Fruit fly (Drosophila melanogaster) whole organism, embryonic: Measurements from ENCODE around the gene bin.

Source experiments
- Abd-B ChIP-seq: fragments of 200-800 bp; sonication (Bioruptor generic); optimal IDR thresholded peaks from 2 replicates; lab custom pipeline; 2018; ENCODE audit warnings: missing biosample characterization, mild to moderate bottlenecking, missing genetic modification characterization, moderate library complexity
- CG10209 ChIP-seq: fragments of 200-800 bp; sonication (Bioruptor generic); optimal IDR thresholded peaks from 3 replicates; lab custom pipeline; 2017; ENCODE audit warnings: missing biosample characterization, mild to moderate bottlenecking, missing genetic modification characterization, missing genetic modification reagents
- CG11696 ChIP-seq: fragments of 200-800 bp; sonication (Bioruptor generic); IDR thresholded peaks from 2 replicates; pipeline ENCODE4 v1.3.6; 2022; ENCODE audit warnings: missing biosample characterization, missing genetic modification characterization
- CG11723 ChIP-seq: fragments of 200-800 bp; sonication (Bioruptor generic); optimal IDR thresholded peaks from 2 replicates; lab custom pipeline; 2017; ENCODE audit warnings: missing biosample characterization, mild to moderate bottlenecking, missing genetic modification characterization
- CG13894 ChIP-seq: fragments of 200-800 bp; sonication (Bioruptor generic); optimal IDR thresholded peaks from 3 replicates; lab custom pipeline; 2018; ENCODE audit warnings: missing biosample characterization, mild to moderate bottlenecking, missing genetic modification characterization, moderate library complexity
- CG14667 ChIP-seq: fragments of 200-800 bp; sonication (Bioruptor generic); IDR thresholded peaks from 2 replicates; pipeline ENCODE4 v1.3.6; 2022; ENCODE audit warnings: missing biosample characterization, missing genetic modification characterization
- CG14965 ChIP-seq: fragments of 200-800 bp; sonication (Bioruptor generic); optimal IDR thresholded peaks from 2 replicates; lab custom pipeline; 2016; ENCODE audit warnings: missing biosample characterization, missing genetic modification characterization, borderline replicate concordance
- CG1602 ChIP-seq: fragments of 200-800 bp; sonication (Bioruptor generic); optimal IDR thresholded peaks from 3 replicates; lab custom pipeline; 2016; ENCODE audit warnings: missing biosample characterization, missing genetic modification characterization
- CG17829 ChIP-seq: fragments of 200-800 bp; optimal IDR thresholded peaks from 2 replicates; lab custom pipeline; 2019; ENCODE audit warnings: missing biosample characterization, mild to moderate bottlenecking, missing genetic modification characterization, moderate library complexity
- CG1792 ChIP-seq: fragments of 200-800 bp; sonication (Bioruptor generic); optimal IDR thresholded peaks from 2 replicates; lab custom pipeline; 2016; ENCODE audit warnings: missing biosample characterization, missing genetic modification characterization
- CG18476 ChIP-seq: fragments of 200-800 bp; sonication (Bioruptor generic); optimal IDR thresholded peaks from 2 replicates; lab custom pipeline; 2016; ENCODE audit warnings: missing biosample characterization, mild to moderate bottlenecking, missing genetic modification characterization
- CG2678 ChIP-seq: fragments of 200-800 bp; sonication (Bioruptor generic); optimal IDR thresholded peaks from 3 replicates; lab custom pipeline; 2019; ENCODE audit warnings: missing biosample characterization, mild to moderate bottlenecking, missing genetic modification characterization, moderate library complexity
- CG3407 ChIP-seq: fragments of 200-800 bp; sonication (Bioruptor generic); optimal IDR thresholded peaks from 2 replicates; lab custom pipeline; 2018; ENCODE audit warnings: missing biosample characterization, mild to moderate bottlenecking, missing genetic modification characterization
- CG42726 ChIP-seq: fragments of 200-800 bp; sonication (Bioruptor generic); IDR thresholded peaks from 2 replicates; pipeline ENCODE4 v1.3.6; 2022; ENCODE audit warnings: missing biosample characterization, missing genetic modification characterization; ENCODE audit not compliant: partially characterized antibody
- CG4617 ChIP-seq: fragments of 200-800 bp; sonication (Bioruptor generic); optimal IDR thresholded peaks from 3 replicates; lab custom pipeline; 2016; ENCODE audit warnings: missing biosample characterization, missing genetic modification characterization, borderline replicate concordance
- CG5953 ChIP-seq: fragments of 200-800 bp; sonication (Bioruptor generic); IDR thresholded peaks from 2 replicates; pipeline ENCODE4 v1.3.6; 2022; ENCODE audit warnings: missing biosample characterization, missing genetic modification characterization
- CG6791 ChIP-seq: fragments of 200-800 bp; sonication (Bioruptor generic); IDR thresholded peaks from 3 replicates; pipeline ENCODE4 v1.3.6; 2022; ENCODE audit warnings: missing biosample characterization, missing genetic modification characterization; ENCODE audit not compliant: partially characterized antibody
- CG7357 ChIP-seq: fragments of 200-800 bp; sonication (Bioruptor generic); IDR thresholded peaks from 3 replicates; pipeline ENCODE4 v1.3.6; 2022; ENCODE audit warnings: missing biosample characterization, missing genetic modification characterization
- CG7839 ChIP-seq: fragments of 200-800 bp; sonication (Bioruptor generic); optimal IDR thresholded peaks from 3 replicates; lab custom pipeline; 2018; ENCODE audit warnings: missing biosample characterization, mild to moderate bottlenecking, missing genetic modification characterization, moderate library complexity
- CG7963 ChIP-seq: fragments of 200-800 bp; sonication (Bioruptor generic); IDR thresholded peaks from 3 replicates; pipeline ENCODE4 v1.3.6; 2022; ENCODE audit warnings: missing biosample characterization, missing genetic modification characterization; ENCODE audit not compliant: partially characterized antibody
- CG7987 ChIP-seq: fragments of 200-800 bp; sonication (Bioruptor generic); optimal IDR thresholded peaks from 2 replicates; lab custom pipeline; 2018; ENCODE audit warnings: missing biosample characterization, mild to moderate bottlenecking, missing genetic modification characterization, moderate library complexity
- CG8944 ChIP-seq: fragments of 200-800 bp; sonication (Bioruptor generic); optimal IDR thresholded peaks from 3 replicates; lab custom pipeline; 2016; ENCODE audit warnings: missing biosample characterization, missing genetic modification characterization
- Dad ChIP-seq: fragments of 200-800 bp; sonication (Bioruptor generic); optimal IDR thresholded peaks from 3 replicates; lab custom pipeline; 2016; ENCODE audit warnings: missing biosample characterization, missing genetic modification characterization
- Doc3 ChIP-seq: fragments of 200-800 bp; sonication (Bioruptor generic); IDR thresholded peaks from 3 replicates; pipeline ENCODE4 v1.3.6; 2022; ENCODE audit warnings: missing biosample characterization, missing genetic modification characterization; ENCODE audit not compliant: partially characterized antibody
- Drgx ChIP-seq: fragments of 200-800 bp; sonication (Bioruptor generic); IDR thresholded peaks from 2 replicates; pipeline ENCODE4 v1.3.6; 2022; ENCODE audit warnings: missing biosample characterization, missing genetic modification characterization
- E2f2 ChIP-seq: fragments of 200-800 bp; sonication (Bioruptor generic); IDR thresholded peaks from 2 replicates; pipeline ENCODE4 v1.3.6; 2022; ENCODE audit warnings: missing biosample characterization, missing genetic modification characterization
- H15 ChIP-seq: fragments of 200-800 bp; sonication (Bioruptor generic); IDR thresholded peaks from 3 replicates; pipeline ENCODE4 v1.3.6; 2022; ENCODE audit warnings: missing biosample characterization, missing genetic modification characterization
- H2.0 ChIP-seq: fragments of 200-800 bp; sonication (Bioruptor generic); IDR thresholded peaks from 2 replicates; pipeline ENCODE4 v1.3.6; 2022; ENCODE audit warnings: missing biosample characterization, missing genetic modification characterization
- MTF-1 ChIP-seq: fragments of 200-800 bp; sonication (Bioruptor generic); optimal IDR thresholded peaks from 2 replicates; lab custom pipeline; 2018; ENCODE audit warnings: missing biosample characterization, mild to moderate bottlenecking, missing genetic modification characterization, borderline replicate concordance
- Meics ChIP-seq: fragments of 200-800 bp; sonication (Bioruptor generic); optimal IDR thresholded peaks from 2 replicates; lab custom pipeline; 2017; ENCODE audit warnings: missing biosample characterization, mild to moderate bottlenecking, missing genetic modification characterization
- Mes4 ChIP-seq: fragments of 200-800 bp; sonication (Bioruptor generic); optimal IDR thresholded peaks from 2 replicates; lab custom pipeline; 2016; ENCODE audit warnings: missing biosample characterization, missing genetic modification characterization
- NK7.1 ChIP-seq: fragments of 200-800 bp; sonication (Bioruptor generic); optimal IDR thresholded peaks from 3 replicates; lab custom pipeline; 2016; ENCODE audit warnings: missing biosample characterization, missing genetic modification characterization
- NfI ChIP-seq: fragments of 200-800 bp; sonication (Bioruptor generic); optimal IDR thresholded peaks from 3 replicates; lab custom pipeline; 2018; ENCODE audit warnings: missing biosample characterization, mild to moderate bottlenecking, missing genetic modification characterization, moderate library complexity
- YL-1 ChIP-seq: fragments of 200-800 bp; sonication (Bioruptor generic); optimal IDR thresholded peaks from 3 replicates; lab custom pipeline; 2017; ENCODE audit warnings: missing biosample characterization, mild to moderate bottlenecking, missing genetic modification characterization
- az2 ChIP-seq: fragments of 200-800 bp; sonication (Bioruptor generic); optimal IDR thresholded peaks from 3 replicates; lab custom pipeline; 2016; ENCODE audit warnings: missing biosample characterization, missing genetic modification characterization
- crol ChIP-seq: fragments of 200-800 bp; sonication (Bioruptor generic); IDR thresholded peaks from 2 replicates; pipeline ENCODE4 v1.3.6; 2022; ENCODE audit warnings: missing biosample characterization, missing genetic modification characterization
- fd3F ChIP-seq: fragments of 200-800 bp; sonication (Bioruptor generic); optimal IDR thresholded peaks from 2 replicates; lab custom pipeline; 2018; ENCODE audit warnings: missing biosample characterization, mild to moderate bottlenecking, missing genetic modification characterization, moderate library complexity
- lilli ChIP-seq: fragments of 200-800 bp; sonication (Bioruptor generic); optimal IDR thresholded peaks from 3 replicates; lab custom pipeline; 2016; ENCODE audit warnings: missing biosample characterization, missing genetic modification characterization
- maf-S ChIP-seq: fragments of 200-800 bp; sonication (Bioruptor generic); optimal IDR thresholded peaks from 2 replicates; lab custom pipeline; 2016; ENCODE audit warnings: missing biosample characterization, missing genetic modification characterization
- mirr ChIP-seq: fragments of 200-800 bp; sonication (Bioruptor generic); optimal IDR thresholded peaks from 3 replicates; lab custom pipeline; 2018; ENCODE audit warnings: missing biosample characterization, mild to moderate bottlenecking, missing genetic modification characterization
- nerfin-2 ChIP-seq: fragments of 200-800 bp; sonication (Bioruptor generic); IDR thresholded peaks from 2 replicates; pipeline ENCODE4 v1.3.6; 2022; ENCODE audit warnings: missing biosample characterization, missing genetic modification characterization; ENCODE audit not compliant: partially characterized antibody
- pnt ChIP-seq: fragments of 200-800 bp; sonication (Bioruptor generic); optimal IDR thresholded peaks from 3 replicates; lab custom pipeline; 2016; ENCODE audit warnings: missing biosample characterization, missing genetic modification characterization
- ranshi ChIP-seq: fragments of 200-800 bp; sonication (Bioruptor generic); IDR thresholded peaks from 2 replicates; pipeline ENCODE4 v1.3.6; 2022; ENCODE audit warnings: missing biosample characterization, missing genetic modification characterization
- schlank ChIP-seq: fragments of 200-800 bp; sonication (Bioruptor generic); optimal IDR thresholded peaks from 2 replicates; lab custom pipeline; 2018; ENCODE audit warnings: missing biosample characterization, mild to moderate bottlenecking, missing genetic modification characterization
- seq ChIP-seq: fragments of 200-800 bp; sonication (Bioruptor generic); IDR thresholded peaks from 2 replicates; pipeline ENCODE4 v1.3.6; 2022; ENCODE audit warnings: missing biosample characterization, missing genetic modification characterization
- tap ChIP-seq: fragments of 200-800 bp; optimal IDR thresholded peaks from 3 replicates; lab custom pipeline; 2019; ENCODE audit warnings: missing biosample characterization, mild to moderate bottlenecking, missing genetic modification characterization, moderate library complexity
- trh ChIP-seq: fragments of 200-800 bp; sonication (Bioruptor generic); optimal IDR thresholded peaks from 2 replicates; lab custom pipeline; 2016; ENCODE audit warnings: missing biosample characterization, missing genetic modification characterization
- vvl ChIP-seq: fragments of 200-800 bp; sonication (Bioruptor generic); IDR thresholded peaks from 2 replicates; pipeline ENCODE4 v1.3.6; 2022; ENCODE audit warnings: missing biosample characterization, missing genetic modification characterization
- zfh2 ChIP-seq: fragments of 200-800 bp; sonication (Bioruptor generic); optimal IDR thresholded peaks from 2 replicates; lab custom pipeline; 2016; ENCODE audit warnings: missing biosample characterization, missing genetic modification characterization

The bin gene

DNA sequence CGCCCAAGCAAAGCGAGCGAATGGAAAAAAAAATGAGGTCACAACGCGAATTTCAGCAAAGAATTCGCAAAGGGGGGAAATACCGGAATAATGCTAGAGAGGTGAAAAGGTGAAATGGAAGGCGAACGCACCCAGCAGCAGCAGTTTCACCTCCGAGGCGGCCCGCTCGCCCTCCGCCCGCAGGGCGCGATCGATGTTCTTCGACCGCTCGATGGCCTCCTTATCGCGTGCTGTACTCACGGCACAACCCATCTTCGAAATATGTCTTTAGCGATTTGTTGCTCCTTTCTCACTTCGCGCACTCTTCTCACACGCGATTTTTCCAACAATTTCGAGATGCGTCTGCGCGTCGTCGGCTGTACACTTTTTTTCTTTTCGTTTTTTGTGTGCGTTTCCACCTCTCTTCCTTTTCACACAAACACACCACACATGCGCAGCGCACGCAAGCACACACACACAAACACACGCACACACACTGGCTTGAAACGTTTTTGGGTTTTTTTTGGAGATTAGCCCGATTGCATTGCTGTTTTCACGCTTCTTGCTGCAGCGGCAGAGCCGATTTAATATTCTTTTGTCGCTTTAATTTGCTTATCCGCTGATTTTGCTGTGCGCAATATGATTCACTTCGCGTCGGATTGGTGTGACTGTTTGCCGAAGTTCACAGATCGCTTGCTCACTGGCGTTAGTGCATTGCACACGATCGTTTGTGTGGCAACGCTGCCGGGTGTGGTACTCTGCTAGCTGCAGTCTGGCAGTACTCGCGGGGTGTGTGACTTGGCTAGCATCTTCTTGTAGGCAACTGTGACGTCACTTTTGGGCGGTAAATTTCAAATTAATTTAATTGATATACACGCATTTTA, 10.8 kb upstream of the bin start, which contains the start of gene Galphai (continued):
- no peak for TF ChIP-seq CG7963
- no peak for TF ChIP-seq nerfin-2 (GFP tag; lab: Robert Waterston, UW)
- peak; percentile 75 for TF ChIP-seq vvl (GFP tag; lab: Robert Waterston, UW)
- TF ChIP-seq Doc3: no peak
- TF ChIP-seq CG10209 (GFP tag; lab: Kevin White, UChicago): no peak
- TF ChIP-seq zfh2 (GFP tag; lab: Kevin White, UChicago): peak; percentile 58
- no peak for TF ChIP-seq CG18476 (GFP tag; lab: Kevin White, UChicago)
- peak; percentile 68; the same call in 1 of the 2 replicates for TF ChIP-seq crol
- peak; percentile 14 for TF ChIP-seq NK7.1
- TF ChIP-seq CG14965 (GFP tag; lab: Kevin White, UChicago): no peak
- peak; percentile 24 for TF ChIP-seq maf-S
- peak; percentile 67 for TF ChIP-seq CG17829 (tag; lab: Kevin White, UChicago)
- TF ChIP-seq trh (GFP tag; lab: Kevin White, UChicago): no peak
- TF ChIP-seq az2 (GFP tag; lab: Kevin White, UChicago): no peak
- TF ChIP-seq YL-1 (GFP tag; lab: Kevin White, UChicago): peak; percentile 81
- peak; percentile 28 for TF ChIP-seq CG1792 (GFP tag; lab: Kevin White, UChicago)
- peak; percentile 33 for TF ChIP-seq tap
- TF ChIP-seq CG3407 (GFP tag; lab: Kevin White, UChicago): no peak
- no peak for TF ChIP-seq CG2678 (tag; lab: Kevin White, UChicago)
- TF ChIP-seq seq: no peak
- TF ChIP-seq CG42726 (GFP tag; lab: Robert Waterston, UW): peak; percentile 60
- TF ChIP-seq Drgx (GFP tag; lab: Robert Waterston, UW): no peak
- peak; percentile 58 for TF ChIP-seq Abd-B
- TF ChIP-seq CG7357: 0 out of 3 replicates have a peak, but pooled peaks have one; percentile 12
- no peak for TF ChIP-seq CG11696
- no peak for TF ChIP-seq MTF-1 (GFP tag; lab: Kevin White, UChicago)
- no peak for TF ChIP-seq NfI
- peak; percentile 22 for TF ChIP-seq lilli (GFP tag; lab: Kevin White, UChicago)
- peak; percentile 29 for TF ChIP-seq Dad
- TF ChIP-seq CG7839 (tag; lab: Kevin White, UChicago): peak; percentile 13
- peak; percentile 81 for TF ChIP-seq CG13894 (tag; lab: Kevin White, UChicago)
- TF ChIP-seq CG1602 (GFP tag; lab: Kevin White, UChicago): peak; percentile 6
- no peak for TF ChIP-seq H2.0
- TF ChIP-seq E2f2 (GFP tag; lab: Robert Waterston, UW): peak; percentile 99
- TF ChIP-seq schlank (tag; lab: Kevin White, UChicago): no peak
- peak; percentile 27 for TF ChIP-seq Mes4 (GFP tag; lab: Kevin White, UChicago)
- peak; percentile 91 for TF ChIP-seq CG4617 (GFP tag; lab: Kevin White, UChicago)
- no peak for TF ChIP-seq Meics (GFP tag; lab: Kevin White, UChicago)
- TF ChIP-seq CG14667 (GFP tag; lab: Robert Waterston, UW): no peak
- TF ChIP-seq H15 (GFP tag; lab: Robert Waterston, UW): no peak
- TF ChIP-seq CG7987: peak; percentile 36
- TF ChIP-seq mirr (GFP tag; lab: Kevin White, UChicago): peak; percentile 28
- peak; percentile 65; the same call in 2 of the 3 replicates for TF ChIP-seq CG6791 (GFP tag; lab: Robert Waterston, UW)
- TF ChIP-seq CG11723 (GFP tag; lab: Kevin White, UChicago): no peak
- peak; percentile 41 for TF ChIP-seq pnt (GFP tag; lab: Kevin White, UChicago)
- no peak for TF ChIP-seq fd3F (GFP tag; lab: Kevin White, UChicago)
- TF ChIP-seq CG8944 (GFP tag; lab: Kevin White, UChicago): no peak
- no peak for TF ChIP-seq ranshi (GFP tag; lab: Robert Waterston, UW)
- TF ChIP-seq CG5953: no peak
